Fruit fly (Drosophila melanogaster) whole organism, embryonic: ENCODE data around the gene Nab2.

ENCODE experiments used
- B-H2 ChIP-seq: fragments of 200-800 bp; sonication (Bioruptor generic); optimal IDR thresholded peaks from 2 replicates; lab custom pipeline; 2018; ENCODE audit warnings: missing biosample characterization, mild to moderate bottlenecking, missing genetic modification characterization
- Bgb ChIP-seq: fragments of 200-800 bp; sonication (Bioruptor generic); IDR thresholded peaks from 2 replicates; pipeline ENCODE4 v1.3.6; 2022; ENCODE audit warnings: missing biosample characterization, missing genetic modification characterization; ENCODE audit not compliant: partially characterized antibody
- CG1024 ChIP-seq: fragments of 200-800 bp; sonication (Bioruptor generic); IDR thresholded peaks from 2 replicates; pipeline ENCODE4 v1.3.6; 2022; ENCODE audit warnings: missing biosample characterization, missing genetic modification characterization
- CG11247 ChIP-seq: fragments of 200-800 bp; sonication (Bioruptor generic); IDR thresholded peaks from 2 replicates; pipeline ENCODE4 v1.3.6; 2022; ENCODE audit warnings: missing biosample characterization, missing genetic modification characterization
- CG12659 ChIP-seq: fragments of 200-800 bp; sonication (Bioruptor generic); optimal IDR thresholded peaks from 3 replicates; lab custom pipeline; 2017; ENCODE audit warnings: mild to moderate bottlenecking, missing biosample characterization, missing genetic modification reagents, missing genetic modification characterization
- CG13894 ChIP-seq: fragments of 200-800 bp; sonication (Bioruptor generic); optimal IDR thresholded peaks from 3 replicates; lab custom pipeline; 2018; ENCODE audit warnings: missing biosample characterization, mild to moderate bottlenecking, missing genetic modification characterization, moderate library complexity
- CG14050 ChIP-seq: fragments of 200-800 bp; sonication (Bioruptor generic); IDR thresholded peaks from 3 replicates; pipeline ENCODE4 v1.3.6; 2022; ENCODE audit warnings: missing biosample characterization, missing genetic modification characterization
- CG14860 ChIP-seq: fragments of 200-800 bp; sonication (Bioruptor generic); IDR thresholded peaks from 3 replicates; pipeline ENCODE4 v1.3.6; 2022; ENCODE audit warnings: missing biosample characterization, missing genetic modification characterization; ENCODE audit not compliant: partially characterized antibody
- CG2129 ChIP-seq: fragments of 200-800 bp; sonication (Bioruptor generic); IDR thresholded peaks from 2 replicates; pipeline ENCODE4 v1.3.6; 2022; ENCODE audit warnings: missing biosample characterization, missing genetic modification characterization; ENCODE audit not compliant: partially characterized antibody
- CG33213 ChIP-seq: fragments of 200-800 bp; sonication (Bioruptor generic); optimal IDR thresholded peaks from 3 replicates; lab custom pipeline; 2016; ENCODE audit warnings: missing biosample characterization, missing genetic modification characterization
- CG3407 ChIP-seq: fragments of 200-800 bp; sonication (Bioruptor generic); optimal IDR thresholded peaks from 2 replicates; lab custom pipeline; 2018; ENCODE audit warnings: missing biosample characterization, mild to moderate bottlenecking, missing genetic modification characterization
- CG34376 ChIP-seq: fragments of 200-800 bp; sonication (Bioruptor generic); optimal IDR thresholded peaks from 2 replicates; lab custom pipeline; 2018; ENCODE audit warnings: missing biosample characterization, mild to moderate bottlenecking, missing genetic modification characterization
- CG42726 ChIP-seq: fragments of 200-800 bp; sonication (Bioruptor generic); IDR thresholded peaks from 2 replicates; pipeline ENCODE4 v1.3.6; 2022; ENCODE audit warnings: missing biosample characterization, missing genetic modification characterization; ENCODE audit not compliant: partially characterized antibody
- CG4282 ChIP-seq: fragments of 200-800 bp; sonication (Bioruptor generic); optimal IDR thresholded peaks from 2 replicates; lab custom pipeline; 2016; ENCODE audit warnings: missing biosample characterization, missing genetic modification characterization
- CG4360 ChIP-seq: fragments of 200-800 bp; sonication (Bioruptor generic); IDR thresholded peaks from 2 replicates; pipeline ENCODE4 v1.3.6; 2022; ENCODE audit warnings: missing biosample characterization, missing genetic modification characterization
- CG7745 ChIP-seq: fragments of 200-800 bp; sonication (Bioruptor generic); optimal IDR thresholded peaks from 2 replicates; lab custom pipeline; 2018; ENCODE audit warnings: missing biosample characterization, mild to moderate bottlenecking, missing genetic modification characterization, moderate library complexity
- Dip3 ChIP-seq: fragments of 200-800 bp; sonication (Bioruptor generic); optimal IDR thresholded peaks from 3 replicates; lab custom pipeline; 2016; ENCODE audit warnings: missing biosample characterization, missing genetic modification characterization
- Doc3 ChIP-seq: fragments of 200-800 bp; sonication (Bioruptor generic); IDR thresholded peaks from 3 replicates; pipeline ENCODE4 v1.3.6; 2022; ENCODE audit warnings: missing biosample characterization, missing genetic modification characterization; ENCODE audit not compliant: partially characterized antibody
- Dp ChIP-seq: fragments of 200-800 bp; sonication (Bioruptor generic); optimal IDR thresholded peaks from 2 replicates; lab custom pipeline; 2018; ENCODE audit warnings: missing biosample characterization, mild to moderate bottlenecking, missing genetic modification characterization, moderate library complexity
- Ets97D ChIP-seq: fragments of 200-800 bp; sonication (Bioruptor generic); optimal IDR thresholded peaks from 3 replicates; lab custom pipeline; 2016; ENCODE audit warnings: missing biosample characterization, missing genetic modification characterization
- Fer2 ChIP-seq: fragments of 200-800 bp; sonication (Bioruptor generic); optimal IDR thresholded peaks from 2 replicates; lab custom pipeline; 2018; ENCODE audit warnings: missing biosample characterization, mild to moderate bottlenecking, missing genetic modification characterization, moderate library complexity
- Gug ChIP-seq: fragments of 200-800 bp; sonication (Bioruptor generic); IDR thresholded peaks from 4 replicates; pipeline ENCODE4 v1.3.6; 2022; ENCODE audit warnings: missing biosample characterization, missing genetic modification characterization
- MBD-R2 ChIP-seq: fragments of 200-800 bp; sonication (Bioruptor generic); IDR thresholded peaks from 2 replicates; pipeline ENCODE4 v1.3.6; 2022; ENCODE audit warnings: missing biosample characterization, missing genetic modification characterization
- Pdp1 ChIP-seq, 2 experiments: fragments of 200-800 bp; sonication (Bioruptor generic); optimal IDR thresholded peaks; 3 replicates each; lab custom pipeline; 2016; ENCODE audit warnings: missing biosample characterization in 2 of 2, missing genetic modification characterization in 2 of 2, mild to moderate bottlenecking in 1 of 2, moderate library complexity in 1 of 2
- Poxn ChIP-seq: fragments of 200-800 bp; sonication (Bioruptor generic); IDR thresholded peaks from 2 replicates; pipeline ENCODE4 v1.3.6; 2022; ENCODE audit warnings: missing biosample characterization, missing genetic modification characterization
- Sry-δ ChIP-seq: fragments of 200-800 bp; sonication (Bioruptor generic); optimal IDR thresholded peaks from 2 replicates; lab custom pipeline; 2016; ENCODE audit warnings: missing biosample characterization, missing genetic modification characterization
- Taf1 ChIP-seq: fragments of 200-800 bp; sonication (Bioruptor generic); IDR thresholded peaks from 2 replicates; pipeline ENCODE4 v1.3.6; 2022; ENCODE audit warnings: missing biosample characterization, missing genetic modification characterization
- Xrp1 ChIP-seq: fragments of 200-800 bp; sonication (Bioruptor generic); IDR thresholded peaks from 2 replicates; pipeline ENCODE4 v1.3.6; 2022; ENCODE audit warnings: missing biosample characterization, missing genetic modification characterization
- ato ChIP-seq: fragments of 200-800 bp; sonication (Bioruptor generic); IDR thresholded peaks from 2 replicates; pipeline ENCODE4 v1.3.6; 2022; ENCODE audit warnings: missing biosample characterization, missing genetic modification characterization; ENCODE audit not compliant: partially characterized antibody
- br ChIP-seq: fragments of >200 bp; optimal IDR thresholded peaks from 2 replicates; lab custom pipeline; 2017
- en ChIP-seq: fragments of 200-800 bp; sonication (Bioruptor generic); optimal IDR thresholded peaks from 2 replicates; lab custom pipeline; 2016; ENCODE audit warnings: missing biosample characterization, missing genetic modification characterization
- esg ChIP-seq: fragments of 200-800 bp; sonication (Bioruptor generic); conservative IDR thresholded peaks from 2 replicates; pipeline ENCODE4 v1.3.6; 2022; ENCODE audit warnings: missing biosample characterization, missing genetic modification characterization
- exex ChIP-seq: fragments of 200-800 bp; sonication (Bioruptor generic); optimal IDR thresholded peaks from 4 replicates; lab custom pipeline; 2018; ENCODE audit warnings: missing biosample characterization, mild to moderate bottlenecking, missing genetic modification characterization, moderate library complexity
- fd96Cb ChIP-seq: fragments of 200-800 bp; sonication (Bioruptor generic); optimal IDR thresholded peaks from 2 replicates; lab custom pipeline; 2018; ENCODE audit warnings: missing biosample characterization, mild to moderate bottlenecking, missing genetic modification characterization, moderate library complexity
- gfzf ChIP-seq: fragments of 200-800 bp; sonication (Bioruptor generic); optimal IDR thresholded peaks from 2 replicates; lab custom pipeline; 2016; ENCODE audit warnings: missing biosample characterization, mild to moderate bottlenecking, missing genetic modification characterization, moderate library complexity
- hb ChIP-seq: fragments of 200-800 bp; sonication (Bioruptor generic); IDR thresholded peaks from 3 replicates; pipeline ENCODE4 v1.3.6; 2022; ENCODE audit warnings: missing biosample characterization, missing genetic modification characterization; ENCODE audit not compliant: partially characterized antibody
- ind ChIP-seq: fragments of 200-800 bp; sonication (Bioruptor generic); optimal IDR thresholded peaks from 3 replicates; lab custom pipeline; 2016; ENCODE audit warnings: missing biosample characterization, missing genetic modification characterization
- kah ChIP-seq: fragments of 200-800 bp; sonication (Bioruptor generic); optimal IDR thresholded peaks from 2 replicates; lab custom pipeline; 2018; ENCODE audit warnings: missing biosample characterization, mild to moderate bottlenecking, missing genetic modification characterization
- knrl ChIP-seq: fragments of 200-800 bp; sonication (Bioruptor generic); IDR thresholded peaks from 3 replicates; pipeline ENCODE4 v1.3.6; 2022; ENCODE audit warnings: missing biosample characterization, missing genetic modification characterization; ENCODE audit not compliant: partially characterized antibody
- nau ChIP-seq: fragments of 200-800 bp; sonication (Bioruptor generic); optimal IDR thresholded peaks from 3 replicates; lab custom pipeline; 2017; ENCODE audit warnings: missing biosample characterization, mild to moderate bottlenecking, missing genetic modification characterization, missing genetic modification reagents
- pan ChIP-seq, 4 experiments: fragments of >200 bp in 3 of 4; fragments of 200-800 bp in 1 of 4; sonication (Bioruptor generic) in 1 of 4; optimal IDR thresholded peaks in 3 of 4; IDR thresholded peaks in 1 of 4; 2 replicates each; pipeline versions ENCODE4 v1.3.6 to Lab custom; 2017 to 2022; ENCODE audit warnings: missing biosample characterization in 2 of 4, missing genetic modification characterization in 2 of 4, mixed read lengths in 1 of 4
- pfk ChIP-seq: fragments of 200-800 bp; sonication (Bioruptor generic); optimal IDR thresholded peaks from 2 replicates; lab custom pipeline; 2018; ENCODE audit warnings: missing biosample characterization, mild to moderate bottlenecking, missing genetic modification characterization, moderate library complexity
- phol ChIP-seq: fragments of 200-800 bp; sonication (Bioruptor generic); optimal IDR thresholded peaks from 3 replicates; lab custom pipeline; 2018; ENCODE audit warnings: missing biosample characterization, mild to moderate bottlenecking, missing genetic modification characterization, moderate library complexity
- repo ChIP-seq: fragments of 200-800 bp; sonication (Bioruptor generic); optimal IDR thresholded peaks from 2 replicates; lab custom pipeline; 2016; ENCODE audit warnings: missing biosample characterization, missing genetic modification characterization
- run ChIP-seq: fragments of 200-800 bp; sonication (Bioruptor generic); optimal IDR thresholded peaks from 3 replicates; lab custom pipeline; 2018; ENCODE audit warnings: missing biosample characterization, mild to moderate bottlenecking, missing genetic modification characterization
- shn ChIP-seq: fragments of 200-800 bp; sonication (Bioruptor generic); optimal IDR thresholded peaks from 3 replicates; lab custom pipeline; 2016; ENCODE audit warnings: missing biosample characterization, missing genetic modification characterization
- trh ChIP-seq: fragments of 200-800 bp; sonication (Bioruptor generic); optimal IDR thresholded peaks from 2 replicates; lab custom pipeline; 2016; ENCODE audit warnings: missing biosample characterization, missing genetic modification characterization
- twi ChIP-seq: fragments of 200-800 bp; optimal IDR thresholded peaks from 2 replicates; lab custom pipeline; 2019; ENCODE audit warnings: missing biosample characterization, mild to moderate bottlenecking, missing genetic modification characterization, moderate library complexity
- tx ChIP-seq: fragments of 200-800 bp; sonication (Bioruptor generic); optimal IDR thresholded peaks from 2 replicates; lab custom pipeline; 2016; ENCODE audit warnings: missing biosample characterization, missing genetic modification characterization
- zfh1 ChIP-seq: fragments of 200-800 bp; sonication (Bioruptor generic); IDR thresholded peaks from 3 replicates; pipeline ENCODE4 v1.3.6; 2022; ENCODE audit warnings: missing biosample characterization, missing genetic modification characterization

Gene Nab2

DNA sequence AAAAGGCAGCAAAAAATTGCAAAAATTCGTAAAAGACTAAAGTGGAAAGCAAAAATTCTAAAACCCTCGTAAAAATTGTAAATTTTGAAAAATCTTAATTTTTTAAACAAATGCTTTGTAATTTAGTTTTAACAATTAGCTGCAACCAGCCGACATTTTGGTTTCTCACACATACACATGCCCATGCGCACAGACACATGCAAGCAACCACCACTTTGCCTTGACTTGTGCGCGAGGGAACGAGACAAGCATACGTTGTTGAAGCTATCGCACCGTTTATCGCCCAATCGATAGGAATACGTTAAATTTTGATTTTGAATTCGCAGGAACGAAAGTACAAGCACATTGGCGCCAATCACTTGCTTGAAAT is 2.1 kb upstream of the Nab2 start (continued):
- no peak for TF ChIP-seq CG14050
- peak; percentile 98 for TF ChIP-seq phol (tag; lab: Kevin White, UChicago)
- TF ChIP-seq Dp (GFP tag; lab: Kevin White, UChicago) = peak; percentile 76
- TF ChIP-seq ato (GFP tag; lab: Robert Waterston, UW) = peak; percentile 68
- peak; percentile 49 for TF ChIP-seq MBD-R2 (GFP tag; lab: Robert Waterston, UW)
- TF ChIP-seq B-H2 (GFP tag; lab: Kevin White, UChicago) = no peak
- TF ChIP-seq ind = no peak
- peak; percentile 59; the same call in 1 of the 3 replicates for TF ChIP-seq hb (GFP tag; lab: Robert Waterston, UW)
- TF ChIP-seq Taf1 = no peak
- TF ChIP-seq tx (GFP tag; lab: Kevin White, UChicago) = no peak
- TF ChIP-seq exex (tag; lab: Kevin White, UChicago) = no peak
- peak; percentile 39; the same call in 1 of the 2 replicates for TF ChIP-seq CG42726 (GFP tag; lab: Robert Waterston, UW)
- TF ChIP-seq CG3407 (GFP tag; lab: Kevin White, UChicago) = no peak
- TF ChIP-seq gfzf (GFP tag; lab: Kevin White, UChicago) = peak; percentile 13
- peak; percentile 63 for TF ChIP-seq knrl (GFP tag; lab: Robert Waterston, UW)
- peak; percentile 38; the same call in 1 of the 3 replicates for TF ChIP-seq Doc3
- peak; percentile 43; the same call in 1 of the 2 replicates for TF ChIP-seq CG2129 (GFP tag; lab: Robert Waterston, UW)
- TF ChIP-seq Xrp1 = 0 out of 2 replicates have a peak, but pooled peaks have one; percentile 23
- no peak for TF ChIP-seq CG33213
- TF ChIP-seq Fer2 (tag; lab: Kevin White, UChicago) = no peak
- no peak for TF ChIP-seq CG11247 (GFP tag; lab: Robert Waterston, UW)
- no peak for TF ChIP-seq repo
- TF ChIP-seq CG12659 = peak; percentile 73
- TF ChIP-seq CG13894 = no peak
- TF ChIP-seq pfk (GFP tag; lab: Kevin White, UChicago) = no peak
- peak; percentile 71 for TF ChIP-seq Sry-δ (GFP tag; lab: Kevin White, UChicago)

DNA sequence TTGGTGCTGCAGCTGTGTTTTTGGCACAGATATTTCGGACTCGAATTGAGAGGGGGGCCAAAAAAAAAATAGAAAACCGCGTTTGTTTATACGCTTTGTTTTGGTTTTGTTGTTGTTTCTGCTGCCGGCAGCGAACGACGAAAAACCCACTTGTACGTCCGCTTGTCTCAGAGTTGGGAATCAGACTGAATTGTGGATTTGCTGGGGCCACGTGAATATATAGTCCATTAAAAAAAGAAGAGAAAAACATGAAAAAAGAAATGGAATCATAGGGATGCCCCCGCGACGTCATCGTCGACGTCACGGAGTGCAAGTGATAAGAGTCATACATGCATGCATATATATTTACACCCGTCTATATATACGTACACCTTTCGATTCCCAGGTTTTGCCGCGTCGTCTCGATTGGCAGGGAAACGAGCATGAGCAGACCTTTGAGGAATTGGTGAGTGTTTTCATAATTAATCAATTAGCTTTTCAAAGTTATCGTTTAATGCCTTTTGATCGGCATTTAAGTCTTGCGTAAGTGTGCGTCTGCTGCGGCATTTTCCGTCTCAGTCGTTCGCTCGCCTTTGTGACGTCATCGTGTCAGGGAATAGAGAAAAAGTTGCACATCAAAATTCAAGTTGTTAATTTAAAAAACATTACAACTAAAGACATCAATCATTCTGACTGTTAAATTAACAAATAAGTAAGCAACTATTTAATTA is 1.6 kb upstream of the Nab2 start:
- TF ChIP-seq CG4282 (GFP tag; lab: Kevin White, UChicago) (no peak), CG7745 (tag; lab: Kevin White, UChicago) (no peak), Poxn (GFP tag; lab: Robert Waterston, UW) (no peak), zfh1 (GFP tag; lab: Robert Waterston, UW) (no peak), kah (peak; percentile 12), Ets97D (no peak), twi (tag; lab: Kevin White, UChicago) (no peak), pan (optimal IDR thresholded peaks at IDR 0.05; lab: Kevin White, UChicago) (no peak), pan (GFP tag; optimal IDR thresholded peaks at IDR 0.05 in 1 of 2, IDR thresholded peaks at IDR 0.05 in 1 of 2) (no peak), CG34376 (GFP tag; lab: Kevin White, UChicago) (peak; percentile 4), Bgb (GFP tag; lab: Robert Waterston, UW) (no peak), br (lab: Kevin White, UChicago) (no peak), CG4360 (GFP tag; lab: Robert Waterston, UW) (peak; percentile 69), en (GFP tag; lab: Kevin White, UChicago) (peak; percentile 12), shn (GFP tag; lab: Kevin White, UChicago) (peak; percentile 9), Pdp1 (GFP tag; optimal IDR thresholded peaks at IDR 0.05; lab: Kevin White, UChicago) (peak in 1 of 2 experiments; percentile 99), CG14860 (GFP tag; lab: Robert Waterston, UW) (no peak), trh (GFP tag; lab: Kevin White, UChicago) (no peak), run (no peak), Gug (GFP tag; lab: Robert Waterston, UW) (no peak), Dip3 (GFP tag; lab: Kevin White, UChicago) (no peak), fd96Cb (tag; lab: Kevin White, UChicago) (peak; percentile 3), CG1024 (no peak), esg (GFP tag; lab: Robert Waterston, UW) (no peak), nau (no peak)
